Worm (Caenorhabditis elegans): ENCODE results near the gene T21D9.2.

T21D9.2 gene

DNA sequence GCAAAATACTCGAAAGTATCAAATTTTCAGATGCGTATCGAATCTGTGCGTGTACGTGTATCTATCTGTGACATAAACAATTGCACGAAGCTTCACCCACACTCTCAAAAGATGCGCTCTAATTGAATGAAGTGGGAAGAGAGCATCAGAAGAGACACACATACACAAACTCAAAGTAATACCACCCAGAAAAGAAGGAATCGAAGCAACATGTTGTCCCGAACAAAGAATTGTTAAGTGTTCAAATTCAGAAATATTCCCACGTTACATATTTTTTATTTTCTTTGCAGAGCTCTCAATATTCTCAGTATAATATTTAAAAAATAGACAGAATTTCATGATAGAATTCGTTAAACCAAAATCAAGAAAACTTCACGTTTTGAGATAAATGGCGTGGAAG lies 40.2 kb upstream of the T21D9.2 start:
- TF ChIP-seq saeg-2 (GFP tag; IDR thresholded peaks at IDR 0.05) (no peak), nhr-10 (tag; optimal IDR thresholded peaks at IDR 0.05) (no peak), nhr-6 (tag; optimal IDR thresholded peaks at IDR 0.05) (no peak), pqm-1 (tag; optimal IDR thresholded peaks at IDR 0.05) (no peak), aha-1 (tag) (peak; percentile 95), zag-1 (tag; optimal IDR thresholded peaks at IDR 0.05) (no peak), R02D3.7 (tag; optimal IDR thresholded peaks at IDR 0.05) (no peak)

DNA sequence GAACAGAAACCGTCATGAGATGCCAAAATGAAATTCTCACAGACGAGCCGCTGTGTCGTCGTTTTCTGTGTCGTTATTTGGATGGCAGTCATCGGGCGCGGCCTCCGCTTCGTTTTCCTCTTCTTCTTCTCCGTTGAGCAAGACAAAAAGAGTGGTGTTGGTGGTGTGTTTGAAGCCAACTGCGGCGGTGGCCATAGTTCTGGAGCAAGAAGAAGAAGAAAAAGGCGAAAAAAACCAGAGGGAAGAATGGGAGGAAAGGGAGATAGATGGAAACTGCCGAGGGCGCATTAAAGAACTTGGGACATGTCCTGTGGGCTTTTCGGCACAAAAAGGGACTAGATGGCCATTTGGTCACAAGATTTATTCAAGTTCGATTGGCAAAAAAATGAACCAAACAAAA lies 34.9 kb upstream of the T21D9.2 start, which contains the start of gene F53B1.9:
Gene F53B1.9 (minus strand): TSS at position 195 of the 400 bp plus-strand sequence.
- TF ChIP-seq hmg-1.1 (GFP tag; IDR thresholded peaks at IDR 0.05): 0 out of 2 replicates have a peak, but pooled peaks have one; percentile 9
- TF ChIP-seq set-16 (GFP tag; IDR thresholded peaks at IDR 0.05): peak; percentile 8; the same call in 1 of the 2 replicates
- peak; percentile 6 for TF ChIP-seq mes-2 (tag; optimal IDR thresholded peaks at IDR 0.05; ENCODE audit: poor library complexity, severe bottlenecking)
- peak; percentile 17 for TF ChIP-seq hlh-30 (tag; optimal IDR thresholded peaks at IDR 0.05; ENCODE audit: insufficient read depth)
- TF ChIP-seq tag-97 (GFP tag; IDR thresholded peaks at IDR 0.05): no peak

DNA sequence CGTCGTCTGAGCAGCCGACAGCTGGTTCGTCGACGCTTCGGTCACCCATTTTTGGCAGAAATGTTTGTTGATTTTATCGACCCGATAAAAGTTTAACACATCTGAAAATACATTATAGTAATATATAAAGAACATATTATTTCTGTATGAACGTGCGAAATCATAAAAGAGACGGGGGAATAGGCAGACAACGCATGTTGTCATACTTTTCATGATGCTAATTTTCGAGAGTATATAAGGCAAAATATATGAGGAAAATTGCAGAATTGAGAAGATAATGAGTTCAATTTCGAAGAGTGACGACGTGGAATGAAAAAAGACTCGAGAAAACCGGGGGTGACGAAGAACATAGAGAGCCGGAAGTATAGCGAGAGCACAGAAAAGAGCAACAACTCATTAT lies 33.4 kb upstream of the T21D9.2 start, which contains the start of gene F53B1.8:
Gene F53B1.8 (minus strand): TSS at position 101 of the 400 bp plus-strand sequence.
- no peak for TF ChIP-seq ceh-82 (tag; optimal IDR thresholded peaks at IDR 0.05)
- TF ChIP-seq zfp-2 (tag; optimal IDR thresholded peaks at IDR 0.05): no peak
- no peak for TF ChIP-seq nhr-25 (tag; optimal IDR thresholded peaks at IDR 0.05; ENCODE audit: borderline replicate concordance, insufficient read depth)
- TF ChIP-seq T26A8.4 (GFP tag; IDR thresholded peaks at IDR 0.05): no peak
- TF ChIP-seq F37D6.2 (tag; optimal IDR thresholded peaks at IDR 0.05): no peak
- no peak for TF ChIP-seq nhr-77 (tag; optimal IDR thresholded peaks at IDR 0.05)
- no peak for TF ChIP-seq ceh-32 (tag; optimal IDR thresholded peaks at IDR 0.05; ENCODE audit: poor library complexity)
- TF ChIP-seq lin-38 (GFP tag; IDR thresholded peaks at IDR 0.05): no peak
- TF ChIP-seq nhr-6 (tag; optimal IDR thresholded peaks at IDR 0.05): no peak
- no peak for TF ChIP-seq duxl-1 (tag; optimal IDR thresholded peaks at IDR 0.05; ENCODE audit: poor library complexity)
- no peak for TF ChIP-seq tra-1 (GFP tag; IDR thresholded peaks at IDR 0.05)
- TF ChIP-seq mdl-1 (tag; optimal IDR thresholded peaks at IDR 0.05): no peak
- TF ChIP-seq Y75B8A.6 (GFP tag; IDR thresholded peaks at IDR 0.05): no peak

DNA sequence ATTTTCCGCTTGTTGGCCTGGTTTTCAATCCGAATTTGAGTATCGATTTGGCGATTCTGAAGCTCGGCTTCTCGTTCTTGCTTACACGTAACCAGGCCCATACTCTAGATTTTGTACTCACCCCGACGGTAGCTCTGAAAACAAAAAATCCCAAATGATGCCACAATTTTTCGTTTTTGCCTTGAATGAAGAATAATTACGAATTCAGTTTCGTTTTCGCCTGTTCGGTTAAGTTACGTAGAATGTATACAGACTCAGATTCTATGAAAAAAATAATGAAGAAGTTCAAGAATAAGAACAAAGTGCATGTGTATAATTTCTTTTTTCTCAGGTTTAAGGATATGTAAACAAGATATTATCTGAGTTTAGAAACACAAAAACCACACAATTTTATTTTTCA lies 24.3 kb upstream of the T21D9.2 start, which contains the start of gene gpa-5:
Gene gpa-5 (minus strand): TSS at position 101 of the 400 bp plus-strand sequence.
- TF ChIP-seq Y48G9A.11 (GFP tag; IDR thresholded peaks at IDR 0.05): no peak
- TF ChIP-seq php-3 (GFP tag; IDR thresholded peaks at IDR 0.05): no peak
- no peak for TF ChIP-seq zip-2 (tag; optimal IDR thresholded peaks at IDR 0.05)
- TF ChIP-seq lin-1 (GFP tag; IDR thresholded peaks at IDR 0.05): no peak
- TF ChIP-seq ces-1 (GFP tag; optimal IDR thresholded peaks at IDR 0.05): no peak
- no peak for TF ChIP-seq nhr-41 (GFP tag; IDR thresholded peaks at IDR 0.05)
- no peak for TF ChIP-seq mes-2 (tag; optimal IDR thresholded peaks at IDR 0.05; ENCODE audit: poor library complexity, severe bottlenecking)
- no peak for TF ChIP-seq nhr-77 (tag; optimal IDR thresholded peaks at IDR 0.05)
- TF ChIP-seq Y105C5A.15 (GFP tag; IDR thresholded peaks at IDR 0.05): no peak
- no peak for TF ChIP-seq nhr-28 (tag; optimal IDR thresholded peaks at IDR 0.05)
- TF ChIP-seq dve-1 (tag; optimal IDR thresholded peaks at IDR 0.05; ENCODE audit: insufficient read depth): no peak
- TF ChIP-seq nhr-25 (tag; optimal IDR thresholded peaks at IDR 0.05; ENCODE audit: borderline replicate concordance, insufficient read depth): no peak

DNA sequence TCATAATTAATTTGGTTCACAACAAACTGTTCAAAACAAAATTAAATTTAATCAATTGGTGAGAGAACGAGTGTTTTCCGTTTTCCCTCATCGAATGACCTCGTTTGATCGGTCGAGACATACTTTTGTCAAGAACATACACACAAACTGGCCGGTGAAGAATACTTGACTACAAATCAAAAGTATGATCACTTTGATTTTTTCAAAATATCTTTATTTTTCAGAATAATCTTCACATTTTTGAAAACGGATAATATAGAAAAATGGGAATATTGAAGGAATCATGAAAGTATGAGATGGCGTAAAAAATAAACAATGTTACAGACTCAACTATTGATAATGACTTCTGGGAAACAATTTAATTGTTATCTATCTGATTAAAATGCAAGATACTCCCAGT lies 21.5 kb upstream of the T21D9.2 start, which contains the start of gene swip-10:
Gene swip-10 (minus strand): TSS at position 101 of the 400 bp plus-strand sequence.
- TF ChIP-seq dpl-1 (GFP tag; optimal IDR thresholded peaks at IDR 0.05) (no peak), unc-130 (GFP tag; optimal IDR thresholded peaks at IDR 0.05) (no peak), mxl-2 (GFP tag; conservative IDR thresholded peaks at IDR 0.05) (no peak), dmd-6 (GFP tag; IDR thresholded peaks at IDR 0.05) (no peak), ceh-62 (tag; optimal IDR thresholded peaks at IDR 0.05) (no peak), madf-9 (GFP tag; conservative IDR thresholded peaks at IDR 0.05) (no peak), nhr-25 (tag; optimal IDR thresholded peaks at IDR 0.05; ENCODE audit: borderline replicate concordance, insufficient read depth) (no peak), arid-1 (GFP tag; conservative IDR thresholded peaks at IDR 0.05) (no peak), php-3 (GFP tag; IDR thresholded peaks at IDR 0.05) (no peak), snpc-1.2 (GFP tag; IDR thresholded peaks at IDR 0.05) (no peak), D1046.2 (GFP tag; IDR thresholded peaks at IDR 0.05) (no peak), nhr-28 (tag; optimal IDR thresholded peaks at IDR 0.05) (no peak), hlh-30 (tag; optimal IDR thresholded peaks at IDR 0.05; ENCODE audit: insufficient read depth) (no peak), cey-2 (tag; optimal IDR thresholded peaks at IDR 0.05; ENCODE audit: borderline replicate concordance, insufficient read depth) (no peak), hlh-11 (tag; optimal IDR thresholded peaks at IDR 0.05) (no peak)

Measured in whole organism, L4 larva.